Worm (Caenorhabditis elegans): ENCODE measurements around the gene tsp-10.

- TF ChIP-seq nhr-237 (tag; optimal IDR thresholded peaks at IDR 0.05) (no peak), skn-1 (tag; optimal IDR thresholded peaks at IDR 0.05) (no peak), elt-1 (tag; optimal IDR thresholded peaks at IDR 0.05) (no peak), unc-62 (GFP tag; optimal IDR thresholded peaks at IDR 0.05) (no peak), nhr-11 (tag; optimal IDR thresholded peaks at IDR 0.05) (no peak), unc-39 (tag; optimal IDR thresholded peaks at IDR 0.05) (no peak), ztf-4 (tag; optimal IDR thresholded peaks at IDR 0.05) (no peak)
These were observed 37.8 kb downstream of the tsp-10 start, which contains the start of gene F41G3.3 for ce11 chrII:6756232-6756631.
